ENCODE assay signal across 5 fruit fly cellular contexts in the genomic region with DNA sequence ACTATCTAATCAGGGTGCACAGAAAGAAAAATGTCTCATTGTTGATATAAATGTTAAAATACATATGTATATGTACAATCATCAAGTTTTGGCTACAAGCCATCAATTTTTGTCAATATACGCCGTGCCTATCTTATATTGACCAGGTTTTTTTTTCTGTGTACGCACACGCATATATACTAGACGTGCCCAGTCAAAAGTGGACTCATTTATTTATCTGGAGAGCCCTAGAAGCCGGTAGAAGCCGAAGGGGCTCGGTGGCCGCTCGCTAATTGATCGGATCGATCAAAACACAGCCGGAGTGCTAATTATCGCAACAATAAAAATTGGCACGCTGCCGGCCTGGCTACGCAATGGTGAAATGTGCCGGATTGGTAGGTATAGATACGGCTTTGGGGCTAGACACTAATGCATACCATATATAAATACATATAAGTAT.
A peak's percentile ranks its signal among the peaks of the same experiment; 100 is the strongest.
TF ChIP-seq lines count a peak whose summit lies in the region.

No protein-coding gene starts in this region.

TF ChIP-seq in whole organism, adult, 20 proteins besides CTCF, POLR2A, EP300 and RAD21 (continued from another document):
- TF ChIP-seq cnc (optimal IDR thresholded peaks at IDR 0.05; lab: Kevin White, UChicago) = no peak
- TF ChIP-seq CG33017 (tag; optimal IDR thresholded peaks at IDR 0.05; lab: Kevin White, UChicago) = peak; percentile 69
- no peak for TF ChIP-seq CG5204 (GFP tag; optimal IDR thresholded peaks at IDR 0.05; lab: Kevin White, UChicago)

TF ChIP-seq in whole organism, embryonic, 481 proteins besides CTCF, POLR2A, EP300 and RAD21 (continued from another document and continues in another):
- TF ChIP-seq tll (GFP tag; optimal IDR thresholded peaks at IDR 0.05; lab: Kevin White, UChicago) (no peak), CG34422 (GFP tag; IDR thresholded peaks at IDR 0.05; lab: Robert Waterston, UW) (peak; percentile 57; the same call in 1 of the 3 replicates), amos (GFP tag; IDR thresholded peaks at IDR 0.05; lab: Robert Waterston, UW; ENCODE audit: partially characterized antibody) (0 out of 2 replicates have a peak, but pooled peaks have one; percentile 4), Myb (GFP tag; optimal IDR thresholded peaks at IDR 0.05; lab: Kevin White, UChicago) (peak; percentile 16), CG32767 (GFP tag; IDR thresholded peaks at IDR 0.05; lab: Robert Waterston, UW) (no peak), lov (optimal IDR thresholded peaks at IDR 0.05; lab: Kevin White, UChicago) (no peak), lov (GFP tag; IDR thresholded peaks at IDR 0.05; lab: Robert Waterston, UW) (no peak), CG17385 (GFP tag; optimal IDR thresholded peaks at IDR 0.05; lab: Kevin White, UChicago) (peak; percentile 68), CG31441 (GFP tag; IDR thresholded peaks at IDR 0.05; lab: Robert Waterston, UW) (peak; percentile 62; the same call in 1 of the 2 replicates), tx (GFP tag; optimal IDR thresholded peaks at IDR 0.05; lab: Kevin White, UChicago) (peak; percentile 32), CG6272 (GFP tag; IDR thresholded peaks at IDR 0.05; lab: Robert Waterston, UW) (peak; percentile 9; the same call in 1 of the 2 replicates), hbn (GFP tag; IDR thresholded peaks at IDR 0.05; lab: Robert Waterston, UW; ENCODE audit: partially characterized antibody) (no peak), Hmx (GFP tag; optimal IDR thresholded peaks at IDR 0.05; lab: Kevin White, UChicago) (no peak), Ets97D (GFP tag; optimal IDR thresholded peaks at IDR 0.05; lab: Kevin White, UChicago) (no peak), tgo (GFP tag; IDR thresholded peaks at IDR 0.05; lab: Robert Waterston, UW) (peak; percentile 72), ato (GFP tag; IDR thresholded peaks at IDR 0.05; lab: Robert Waterston, UW; ENCODE audit: partially characterized antibody) (no peak), bcd (GFP tag; optimal IDR thresholded peaks at IDR 0.05; lab: Kevin White, UChicago) (peak; percentile 60), CG1603 (tag; optimal IDR thresholded peaks at IDR 0.05; lab: Kevin White, UChicago) (peak; percentile 56), CG7839 (tag; optimal IDR thresholded peaks at IDR 0.05; lab: Kevin White, UChicago) (peak; percentile 77), pb (GFP tag; optimal IDR thresholded peaks at IDR 0.05; lab: Kevin White, UChicago) (no peak), sqz (GFP tag; optimal IDR thresholded peaks at IDR 0.05; lab: Kevin White, UChicago) (no peak), CG9876 (GFP tag; optimal IDR thresholded peaks at IDR 0.05; lab: Kevin White, UChicago) (no peak), cad (GFP tag; optimal IDR thresholded peaks at IDR 0.05; lab: Kevin White, UChicago) (no peak), Gsc (GFP tag; IDR thresholded peaks at IDR 0.05; lab: Robert Waterston, UW) (0 out of 2 replicates have a peak, but pooled peaks have one; percentile 30), eve (GFP tag; optimal IDR thresholded peaks at IDR 0.05; lab: Kevin White, UChicago) (no peak), zen (tag; optimal IDR thresholded peaks at IDR 0.05; lab: Kevin White, UChicago) (no peak), Hr78 (GFP tag; optimal IDR thresholded peaks at IDR 0.05; lab: Kevin White, UChicago) (no peak), CG10321 (GFP tag; IDR thresholded peaks at IDR 0.05; lab: Robert Waterston, UW) (0 out of 2 replicates have a peak, but pooled peaks have one; percentile 29), zf30C (GFP tag; optimal IDR thresholded peaks at IDR 0.05; lab: Kevin White, UChicago) (peak; percentile 90)

TF ChIP-seq in whole organism, prepupa, 60 proteins besides CTCF, POLR2A, EP300 and RAD21 (continued from another document):
- peak; percentile 69 for TF ChIP-seq topi (GFP tag; optimal IDR thresholded peaks at IDR 0.05; lab: Kevin White, UChicago)
- TF ChIP-seq Eip93F (GFP tag; optimal IDR thresholded peaks at IDR 0.05; lab: Kevin White, UChicago) = peak; percentile 46
- peak; percentile 36 for TF ChIP-seq Eip75B (GFP tag; optimal IDR thresholded peaks at IDR 0.05; lab: Kevin White, UChicago)
- peak; percentile 68 for TF ChIP-seq fkh (GFP tag; optimal IDR thresholded peaks at IDR 0.05; lab: Kevin White, UChicago)
- peak; percentile 23 for TF ChIP-seq CG11902 (GFP tag; optimal IDR thresholded peaks at IDR 0.05; lab: Kevin White, UChicago)
- TF ChIP-seq CG15336 (GFP tag; IDR thresholded peaks at IDR 0.05; lab: Robert Waterston, UW) = peak; percentile 57
- peak; percentile 56 for TF ChIP-seq Sox102F (GFP tag; optimal IDR thresholded peaks at IDR 0.05; lab: Kevin White, UChicago)
- no peak for TF ChIP-seq CG9139 (GFP tag; optimal IDR thresholded peaks at IDR 0.05; lab: Kevin White, UChicago)
- peak; percentile 83 for TF ChIP-seq Eip78C (GFP tag; lab: Kevin White, UChicago)
- peak; percentile 52 for TF ChIP-seq Ets21C (GFP tag; optimal IDR thresholded peaks at IDR 0.05; lab: Kevin White, UChicago)
- peak; percentile 48 for TF ChIP-seq CG31627 (GFP tag; optimal IDR thresholded peaks at IDR 0.05; lab: Kevin White, UChicago)
- TF ChIP-seq salr (GFP tag; optimal IDR thresholded peaks at IDR 0.05; lab: Kevin White, UChicago) = no peak
- peak; percentile 18 for TF ChIP-seq Lpt (GFP tag; optimal IDR thresholded peaks at IDR 0.05; lab: Kevin White, UChicago)
- TF ChIP-seq CG32006 (GFP tag; optimal IDR thresholded peaks at IDR 0.05; lab: Kevin White, UChicago) = peak; percentile 53
- peak; percentile 10 for TF ChIP-seq CG3032 (tag; optimal IDR thresholded peaks at IDR 0.05; lab: Kevin White, UChicago)
- TF ChIP-seq fd85E (GFP tag; optimal IDR thresholded peaks at IDR 0.05; lab: Kevin White, UChicago) = no peak
- peak; percentile 87 for TF ChIP-seq svp (GFP tag; lab: Kevin White, UChicago)
- peak; percentile 36 for TF ChIP-seq CG34406 (GFP tag; optimal IDR thresholded peaks at IDR 0.05; lab: Kevin White, UChicago)
- peak; percentile 39 for TF ChIP-seq Ets96B (tag; optimal IDR thresholded peaks at IDR 0.05; lab: Kevin White, UChicago)
- peak; percentile 45 for TF ChIP-seq CG6792 (GFP tag; optimal IDR thresholded peaks at IDR 0.05; lab: Kevin White, UChicago)
- TF ChIP-seq CG6276 (GFP tag; optimal IDR thresholded peaks at IDR 0.05; lab: Kevin White, UChicago) = no peak
- TF ChIP-seq Hr4 (GFP tag; optimal IDR thresholded peaks at IDR 0.05; lab: Kevin White, UChicago) = peak; percentile 50
- peak; percentile 63 for TF ChIP-seq Sox14 (GFP tag; optimal IDR thresholded peaks at IDR 0.05; lab: Kevin White, UChicago)
- TF ChIP-seq CG6163 (GFP tag; IDR thresholded peaks at IDR 0.05; lab: Robert Waterston, UW) = peak; percentile 69
- no peak for TF ChIP-seq CG6808 (GFP tag; optimal IDR thresholded peaks at IDR 0.05; lab: Kevin White, UChicago)
- no peak for TF ChIP-seq CG7368 (GFP tag; optimal IDR thresholded peaks at IDR 0.05; lab: Kevin White, UChicago)
- TF ChIP-seq acj6 (GFP tag; optimal IDR thresholded peaks at IDR 0.05; lab: Kevin White, UChicago) = peak; percentile 50
- peak; percentile 46 for TF ChIP-seq OdsH (GFP tag; optimal IDR thresholded peaks at IDR 0.05; lab: Kevin White, UChicago)
- peak; percentile 4 for TF ChIP-seq dsx (GFP tag; optimal IDR thresholded peaks at IDR 0.05; lab: Kevin White, UChicago; ENCODE audit: poor library complexity, severe bottlenecking)
- TF ChIP-seq CG8632 (GFP tag; optimal IDR thresholded peaks at IDR 0.05; lab: Kevin White, UChicago) = peak; percentile 43
- no peak for TF ChIP-seq CG3919 (GFP tag; optimal IDR thresholded peaks at IDR 0.05; lab: Kevin White, UChicago)
- TF ChIP-seq ss (GFP tag; optimal IDR thresholded peaks at IDR 0.05; lab: Kevin White, UChicago) = no peak

TF ChIP-seq in whole organism, pupa, 21 proteins besides CTCF, POLR2A, EP300 and RAD21 (continued from another document):
- TF ChIP-seq CG8301 (tag; optimal IDR thresholded peaks at IDR 0.05; lab: Kevin White, UChicago) = peak; percentile 45
- TF ChIP-seq CG8159 (tag; optimal IDR thresholded peaks at IDR 0.05; lab: Kevin White, UChicago) = peak; percentile 38

TF ChIP-seq in whole organism, wandering third instar larva, 38 proteins besides CTCF, POLR2A, EP300 and RAD21 (continued from another document):
- TF ChIP-seq OdsH (GFP tag; optimal IDR thresholded peaks at IDR 0.05; lab: Kevin White, UChicago) (peak; percentile 82), Sp1 (GFP tag; optimal IDR thresholded peaks at IDR 0.05; lab: Kevin White, UChicago) (peak; percentile 84), Dfd (GFP tag; optimal IDR thresholded peaks at IDR 0.05; lab: Kevin White, UChicago) (no peak), Hr83 (GFP tag; optimal IDR thresholded peaks at IDR 0.05; lab: Kevin White, UChicago; ENCODE audit: poor library complexity, severe bottlenecking) (peak; percentile 14), fru (GFP tag; optimal IDR thresholded peaks at IDR 0.05; lab: Kevin White, UChicago) (peak; percentile 85), woc (GFP tag; optimal IDR thresholded peaks at IDR 0.05; lab: Kevin White, UChicago) (peak; percentile 52), Dif (GFP tag; optimal IDR thresholded peaks at IDR 0.05; lab: Kevin White, UChicago; ENCODE audit: partially characterized antibody) (no peak)
